Fruit fly (Drosophila melanogaster) whole organism, embryonic: ENCODE results near the gene Nup153.

ENCODE experiments used
- CG10565 ChIP-seq: fragments of 200-800 bp; sonication (Bioruptor generic); optimal IDR thresholded peaks from 3 replicates; lab custom pipeline; 2016; ENCODE audit warnings: missing biosample characterization, mild to moderate bottlenecking, missing genetic modification characterization
- CG10979 ChIP-seq: fragments of 200-800 bp; sonication (Bioruptor generic); optimal IDR thresholded peaks from 2 replicates; lab custom pipeline; 2018; ENCODE audit warnings: missing biosample characterization, mild to moderate bottlenecking, missing genetic modification characterization, moderate library complexity
- CG11247 ChIP-seq: fragments of 200-800 bp; sonication (Bioruptor generic); IDR thresholded peaks from 2 replicates; pipeline ENCODE4 v1.3.6; 2022; ENCODE audit warnings: missing biosample characterization, missing genetic modification characterization
- CG11504 ChIP-seq: fragments of 200-800 bp; sonication (Bioruptor generic); optimal IDR thresholded peaks from 3 replicates; lab custom pipeline; 2019; ENCODE audit warnings: missing biosample characterization, mild to moderate bottlenecking, missing genetic modification characterization, moderate library complexity
- CG11560 ChIP-seq: fragments of 200-800 bp; sonication (Bioruptor generic); IDR thresholded peaks from 3 replicates; pipeline ENCODE4 v1.3.6; 2022; ENCODE audit warnings: missing biosample characterization, missing genetic modification characterization
- CG12236 ChIP-seq: fragments of 200-800 bp; sonication (Bioruptor generic); optimal IDR thresholded peaks from 2 replicates; lab custom pipeline; 2016; ENCODE audit warnings: missing biosample characterization, missing genetic modification characterization
- CG13894 ChIP-seq: fragments of 200-800 bp; sonication (Bioruptor generic); optimal IDR thresholded peaks from 3 replicates; lab custom pipeline; 2018; ENCODE audit warnings: missing biosample characterization, mild to moderate bottlenecking, missing genetic modification characterization, moderate library complexity
- CG14014 ChIP-seq: fragments of 200-800 bp; sonication (Bioruptor generic); IDR thresholded peaks from 2 replicates; pipeline ENCODE4 v1.3.6; 2022; ENCODE audit warnings: missing biosample characterization, missing genetic modification characterization
- CG15073 ChIP-seq: fragments of 200-800 bp; sonication (Bioruptor generic); optimal IDR thresholded peaks from 2 replicates; lab custom pipeline; 2016; ENCODE audit warnings: missing biosample characterization, missing genetic modification characterization
- CG1603 ChIP-seq: fragments of 200-800 bp; sonication (Bioruptor generic); optimal IDR thresholded peaks from 2 replicates; lab custom pipeline; 2019; ENCODE audit warnings: missing biosample characterization, mild to moderate bottlenecking, missing genetic modification characterization, moderate library complexity
- CG16863 ChIP-seq: fragments of 200-800 bp; sonication (Bioruptor generic); optimal IDR thresholded peaks from 3 replicates; lab custom pipeline; 2016; ENCODE audit warnings: missing biosample characterization, missing genetic modification characterization
- CG17359 ChIP-seq: fragments of 200-800 bp; sonication (Bioruptor generic); optimal IDR thresholded peaks from 3 replicates; lab custom pipeline; 2018; ENCODE audit warnings: missing biosample characterization, mild to moderate bottlenecking, missing genetic modification characterization, moderate library complexity
- CG17912 ChIP-seq: fragments of 200-800 bp; sonication (Bioruptor generic); optimal IDR thresholded peaks from 2 replicates; lab custom pipeline; 2018; ENCODE audit warnings: missing biosample characterization, mild to moderate bottlenecking, missing genetic modification characterization
- CG2120 ChIP-seq: fragments of 200-800 bp; sonication (Bioruptor generic); optimal IDR thresholded peaks from 3 replicates; lab custom pipeline; 2016; ENCODE audit warnings: missing biosample characterization, missing genetic modification characterization
- CG2199 ChIP-seq: fragments of 200-800 bp; sonication (Bioruptor generic); IDR thresholded peaks from 3 replicates; pipeline ENCODE4 v1.3.6; 2022; ENCODE audit warnings: missing biosample characterization, missing genetic modification characterization
- CG30431 ChIP-seq: fragments of 200-800 bp; sonication (Bioruptor generic); optimal IDR thresholded peaks from 2 replicates; lab custom pipeline; 2017; ENCODE audit warnings: missing biosample characterization, missing genetic modification characterization
- CG32532 ChIP-seq: fragments of 200-800 bp; sonication (Bioruptor generic); IDR thresholded peaks from 2 replicates; pipeline ENCODE4 v1.3.6; 2022; ENCODE audit warnings: missing biosample characterization, missing genetic modification characterization
- CG4360 ChIP-seq: fragments of 200-800 bp; sonication (Bioruptor generic); IDR thresholded peaks from 2 replicates; pipeline ENCODE4 v1.3.6; 2022; ENCODE audit warnings: missing biosample characterization, missing genetic modification characterization
- CG4820 ChIP-seq: fragments of 200-800 bp; sonication (Bioruptor generic); optimal IDR thresholded peaks from 3 replicates; lab custom pipeline; 2016; ENCODE audit warnings: missing biosample characterization, missing genetic modification characterization
- CG6175 ChIP-seq: fragments of 200-800 bp; sonication (Bioruptor generic); IDR thresholded peaks from 3 replicates; pipeline ENCODE4 v1.3.6; 2022; ENCODE audit warnings: missing biosample characterization, missing genetic modification characterization
- CG6791 ChIP-seq: fragments of 200-800 bp; sonication (Bioruptor generic); IDR thresholded peaks from 3 replicates; pipeline ENCODE4 v1.3.6; 2022; ENCODE audit warnings: missing biosample characterization, missing genetic modification characterization; ENCODE audit not compliant: partially characterized antibody
- CG6813 ChIP-seq: fragments of 200-800 bp; sonication (Bioruptor generic); optimal IDR thresholded peaks from 2 replicates; lab custom pipeline; 2017; ENCODE audit warnings: missing biosample characterization, missing genetic modification characterization, mild to moderate bottlenecking, moderate library complexity, missing genetic modification reagents
- CG7357 ChIP-seq: fragments of 200-800 bp; sonication (Bioruptor generic); IDR thresholded peaks from 3 replicates; pipeline ENCODE4 v1.3.6; 2022; ENCODE audit warnings: missing biosample characterization, missing genetic modification characterization
- CG7556 ChIP-seq: fragments of 200-800 bp; sonication (Bioruptor generic); optimal IDR thresholded peaks from 2 replicates; lab custom pipeline; 2017; ENCODE audit warnings: missing biosample characterization, mild to moderate bottlenecking, missing genetic modification characterization
- CG8924 ChIP-seq: fragments of 200-800 bp; optimal IDR thresholded peaks from 3 replicates; lab custom pipeline; 2019; ENCODE audit warnings: missing biosample characterization, mild to moderate bottlenecking, missing genetic modification characterization, moderate library complexity
- CG9876 ChIP-seq: fragments of 200-800 bp; sonication (Bioruptor generic); optimal IDR thresholded peaks from 2 replicates; lab custom pipeline; 2016; ENCODE audit warnings: missing biosample characterization, missing genetic modification characterization
- CrebB ChIP-seq: fragments of 200-800 bp; sonication (Bioruptor generic); optimal IDR thresholded peaks from 3 replicates; lab custom pipeline; 2018; ENCODE audit warnings: missing biosample characterization, mild to moderate bottlenecking, missing genetic modification characterization
- Hmr ChIP-seq: fragments of 200-800 bp; sonication (Bioruptor generic); optimal IDR thresholded peaks from 3 replicates; lab custom pipeline; 2017; ENCODE audit warnings: mild to moderate bottlenecking, missing biosample characterization, missing genetic modification reagents, missing genetic modification characterization
- Kr ChIP-seq: fragments of 200-800 bp; sonication (Bioruptor generic); optimal IDR thresholded peaks from 2 replicates; lab custom pipeline; 2017; ENCODE audit warnings: missing biosample characterization, mild to moderate bottlenecking, missing genetic modification characterization
- MBD-R2 ChIP-seq: fragments of 200-800 bp; sonication (Bioruptor generic); IDR thresholded peaks from 2 replicates; pipeline ENCODE4 v1.3.6; 2022; ENCODE audit warnings: missing biosample characterization, missing genetic modification characterization
- NK7.1 ChIP-seq: fragments of 200-800 bp; sonication (Bioruptor generic); optimal IDR thresholded peaks from 3 replicates; lab custom pipeline; 2016; ENCODE audit warnings: missing biosample characterization, missing genetic modification characterization
- Ptx1 ChIP-seq: fragments of 200-800 bp; sonication (Bioruptor generic); IDR thresholded peaks from 2 replicates; pipeline ENCODE4 v1.3.6; 2022; ENCODE audit warnings: missing biosample characterization, missing genetic modification characterization
- Sin3A ChIP-seq: fragments of >200 bp; optimal IDR thresholded peaks from 2 replicates; lab custom pipeline; 2018
- Sry-β ChIP-seq: fragments of 200-800 bp; sonication (Bioruptor generic); optimal IDR thresholded peaks from 2 replicates; lab custom pipeline; 2018; ENCODE audit warnings: missing biosample characterization, mild to moderate bottlenecking, missing genetic modification characterization, moderate library complexity
- ap ChIP-seq: fragments of 200-800 bp; sonication (Bioruptor generic); IDR thresholded peaks from 2 replicates; pipeline ENCODE4 v1.3.6; 2022; ENCODE audit warnings: missing biosample characterization, missing genetic modification characterization
- ase ChIP-seq: fragments of 200-800 bp; sonication (Bioruptor generic); IDR thresholded peaks from 3 replicates; pipeline ENCODE4 v1.3.6; 2022; ENCODE audit warnings: missing biosample characterization, missing genetic modification characterization
- ash1 ChIP-seq: fragments of 200-800 bp; sonication (Bioruptor generic); optimal IDR thresholded peaks from 2 replicates; lab custom pipeline; 2018; ENCODE audit warnings: missing biosample characterization, mild to moderate bottlenecking, missing genetic modification characterization
- cad ChIP-seq: fragments of >200 bp; optimal IDR thresholded peaks from 2 replicates; lab custom pipeline; 2017; ENCODE audit warnings: missing biosample characterization, missing genetic modification characterization
- dysf ChIP-seq: fragments of 200-800 bp; sonication (Bioruptor generic); IDR thresholded peaks from 3 replicates; pipeline ENCODE4 v1.3.6; 2022; ENCODE audit warnings: missing biosample characterization, missing genetic modification characterization
- gfzf ChIP-seq: fragments of 200-800 bp; sonication (Bioruptor generic); optimal IDR thresholded peaks from 2 replicates; lab custom pipeline; 2016; ENCODE audit warnings: missing biosample characterization, mild to moderate bottlenecking, missing genetic modification characterization, moderate library complexity
- gt ChIP-seq: fragments of 200-800 bp; sonication (Bioruptor generic); IDR thresholded peaks from 2 replicates; pipeline ENCODE4 v1.3.6; 2022; ENCODE audit warnings: missing biosample characterization, missing genetic modification characterization
- hbn ChIP-seq: fragments of 200-800 bp; sonication (Bioruptor generic); IDR thresholded peaks from 2 replicates; pipeline ENCODE4 v1.3.6; 2022; ENCODE audit warnings: missing biosample characterization, missing genetic modification characterization; ENCODE audit not compliant: partially characterized antibody
- oc ChIP-seq: fragments of 200-800 bp; sonication (Bioruptor generic); optimal IDR thresholded peaks from 2 replicates; lab custom pipeline; 2018; ENCODE audit warnings: missing biosample characterization, mild to moderate bottlenecking, missing genetic modification characterization, moderate library complexity
- salm ChIP-seq: fragments of 200-800 bp; sonication (Bioruptor generic); optimal IDR thresholded peaks from 2 replicates; lab custom pipeline; 2018; ENCODE audit warnings: missing biosample characterization, mild to moderate bottlenecking, missing genetic modification characterization
- scrt ChIP-seq: fragments of 200-800 bp; sonication (Bioruptor generic); optimal IDR thresholded peaks from 2 replicates; lab custom pipeline; 2018; ENCODE audit warnings: missing biosample characterization, mild to moderate bottlenecking, missing genetic modification characterization, moderate library complexity
- sna ChIP-seq: fragments of 200-800 bp; sonication (Bioruptor generic); IDR thresholded peaks from 2 replicates; pipeline ENCODE4 v1.3.6; 2022; ENCODE audit warnings: missing biosample characterization, missing genetic modification characterization; ENCODE audit not compliant: partially characterized antibody
- sqz ChIP-seq: fragments of 200-800 bp; sonication (Bioruptor generic); optimal IDR thresholded peaks from 3 replicates; lab custom pipeline; 2018; ENCODE audit warnings: missing biosample characterization, mild to moderate bottlenecking, missing genetic modification characterization
- stc ChIP-seq: fragments of 200-800 bp; sonication (Bioruptor generic); IDR thresholded peaks from 2 replicates; pipeline ENCODE4 v1.3.6; 2022; ENCODE audit warnings: missing biosample characterization, missing genetic modification characterization
- sug ChIP-seq: fragments of 200-800 bp; optimal IDR thresholded peaks from 2 replicates; lab custom pipeline; 2019; ENCODE audit warnings: missing biosample characterization, mild to moderate bottlenecking, missing genetic modification characterization, moderate library complexity
- yki ChIP-seq: fragments of >200 bp; optimal IDR thresholded peaks from 3 replicates; lab custom pipeline; 2018

Nup153 gene

DNA sequence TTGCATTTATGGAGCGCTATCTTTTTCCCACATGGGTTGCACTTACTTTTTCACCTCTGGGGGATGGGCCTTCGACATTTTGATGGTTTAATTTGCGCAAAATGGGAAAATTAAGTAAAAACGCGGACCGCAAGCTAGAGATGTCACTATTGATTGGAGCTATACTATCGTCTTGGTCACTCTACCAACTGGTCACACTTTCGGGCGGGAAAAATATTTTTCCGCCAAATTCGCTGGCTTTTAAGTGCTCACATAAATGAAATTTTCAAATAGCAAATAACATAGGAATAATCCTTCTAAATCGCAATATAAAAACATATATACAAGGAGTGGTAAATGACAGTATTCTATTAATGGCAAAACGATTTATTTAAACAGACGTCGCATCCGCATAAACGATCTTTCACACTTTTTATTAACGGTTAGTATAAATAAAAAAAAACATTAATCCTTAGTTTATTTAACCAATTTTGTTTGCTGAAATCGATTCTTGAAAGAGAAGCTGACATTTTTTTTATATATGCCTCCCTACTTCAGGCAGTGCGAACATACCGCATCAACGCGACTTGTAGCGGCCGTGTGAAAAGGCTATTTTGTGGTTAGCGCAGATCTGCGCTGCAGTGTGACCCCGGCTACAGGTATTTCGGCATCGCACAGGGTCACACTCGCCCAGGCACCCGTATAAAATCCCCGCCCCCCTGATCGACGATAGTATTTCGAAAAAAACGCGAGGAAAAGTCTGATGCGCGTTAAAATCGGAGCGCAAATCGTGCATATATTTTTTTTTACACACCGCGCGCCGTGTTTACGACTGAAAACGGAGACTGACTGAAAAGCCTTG, 41.4 kb downstream of the Nup153 start, which contains the start of the genes SNRPG and mthl1 (continued):
- peak; percentile 95 for TF ChIP-seq Ptx1 (GFP tag; lab: Robert Waterston, UW)
- peak; percentile 88 for TF ChIP-seq CG6175
- peak; percentile 94 for TF ChIP-seq ase (GFP tag; lab: Robert Waterston, UW)
- TF ChIP-seq CG16863 (GFP tag; lab: Kevin White, UChicago): peak; percentile 51
- TF ChIP-seq CG13894 (tag; lab: Kevin White, UChicago): peak; percentile 63
- TF ChIP-seq sug (tag; lab: Kevin White, UChicago): peak; percentile 43
- TF ChIP-seq CG9876: peak; percentile 75
- peak; percentile 96 for TF ChIP-seq CG32532 (GFP tag; lab: Robert Waterston, UW)
- TF ChIP-seq MBD-R2 (GFP tag; lab: Robert Waterston, UW): peak; percentile 71
- TF ChIP-seq CG11560 (tag; lab: Robert Waterston, UW): peak; percentile 85; the same call in 2 of the 3 replicates
- peak; percentile 70 for TF ChIP-seq CG4820 (GFP tag; lab: Kevin White, UChicago)
- TF ChIP-seq CG12236 (GFP tag; lab: Kevin White, UChicago): no peak
- TF ChIP-seq oc (tag; lab: Kevin White, UChicago): no peak
- TF ChIP-seq CG11247 (GFP tag; lab: Robert Waterston, UW): peak; percentile 91
- no peak for TF ChIP-seq cad (GFP tag; lab: Kevin White, UChicago)
- TF ChIP-seq stc (GFP tag; lab: Robert Waterston, UW): peak; percentile 69; the same call in 1 of the 2 replicates
- TF ChIP-seq sqz (GFP tag; lab: Kevin White, UChicago): peak; percentile 96
- TF ChIP-seq CG15073 (GFP tag; lab: Kevin White, UChicago): peak; percentile 44
- TF ChIP-seq CG7357 (GFP tag; lab: Robert Waterston, UW): peak; percentile 100
- TF ChIP-seq scrt (GFP tag; lab: Kevin White, UChicago): no peak
- TF ChIP-seq gfzf (GFP tag; lab: Kevin White, UChicago): peak; percentile 72
- TF ChIP-seq CG10979 (tag; lab: Kevin White, UChicago): peak; percentile 47
- peak; percentile 36 for TF ChIP-seq CG8924 (tag; lab: Kevin White, UChicago)
- no peak for TF ChIP-seq salm (tag; lab: Kevin White, UChicago)
- TF ChIP-seq CG10565 (GFP tag; lab: Kevin White, UChicago): no peak
- peak; percentile 82 for TF ChIP-seq Hmr (GFP tag; lab: Kevin White, UChicago)
- no peak for TF ChIP-seq CG6813 (GFP tag; lab: Kevin White, UChicago)
- peak; percentile 47 for TF ChIP-seq CrebB (tag; lab: Kevin White, UChicago)
- peak; percentile 72; the same call in 1 of the 3 replicates for TF ChIP-seq CG2199 (GFP tag; lab: Robert Waterston, UW)
- TF ChIP-seq dysf (GFP tag; lab: Robert Waterston, UW): peak; percentile 94
- peak; percentile 94 for TF ChIP-seq CG14014 (GFP tag; lab: Robert Waterston, UW)
- peak; percentile 78 for TF ChIP-seq gt (GFP tag; lab: Robert Waterston, UW)
- TF ChIP-seq hbn (GFP tag; lab: Robert Waterston, UW): peak; percentile 70
- no peak for TF ChIP-seq ash1 (GFP tag; lab: Kevin White, UChicago)
- peak; percentile 36; the same call in 1 of the 2 replicates for TF ChIP-seq sna (GFP tag; lab: Robert Waterston, UW)
- TF ChIP-seq NK7.1 (GFP tag; lab: Kevin White, UChicago): peak; percentile 58
- peak; percentile 78 for TF ChIP-seq CG30431 (GFP tag; lab: Kevin White, UChicago)
- TF ChIP-seq Sin3A (lab: Kevin White, UChicago): peak; percentile 74
- TF ChIP-seq ap (GFP tag; lab: Robert Waterston, UW): peak; percentile 91
- TF ChIP-seq CG4360 (GFP tag; lab: Robert Waterston, UW): peak; percentile 66
- TF ChIP-seq yki (lab: Kevin White, UChicago): no peak
- peak; percentile 74 for TF ChIP-seq CG11504 (tag; lab: Kevin White, UChicago)
- peak; percentile 60; the same call in 2 of the 3 replicates for TF ChIP-seq CG6791 (GFP tag; lab: Robert Waterston, UW)
- peak; percentile 79 for TF ChIP-seq CG1603 (tag; lab: Kevin White, UChicago)
- peak; percentile 92 for TF ChIP-seq CG2120
- TF ChIP-seq CG17359: peak; percentile 69
- TF ChIP-seq CG7556 (GFP tag; lab: Kevin White, UChicago): peak; percentile 61
- TF ChIP-seq CG17912 (GFP tag; lab: Kevin White, UChicago): no peak
- peak; percentile 71 for TF ChIP-seq Sry-β
- no peak for TF ChIP-seq Kr (GFP tag; lab: Kevin White, UChicago)
